Fruit fly (Drosophila melanogaster): ENCODE results near the gene CG31815.

Gene CG31815

dm6 chr2L:16597798-16598737 lies 7.6 kb upstream of the CG31815 start (continued):
- TF ChIP-seq mld (GFP tag; IDR thresholded peaks at IDR 0.05; ENCODE audit: partially characterized antibody) = no peak
- no peak for TF ChIP-seq sug (tag; optimal IDR thresholded peaks at IDR 0.05)
- peak; percentile 96 for TF ChIP-seq Drgx (GFP tag; IDR thresholded peaks at IDR 0.05)
- TF ChIP-seq CG31365 (tag; optimal IDR thresholded peaks at IDR 0.05) = no peak
- TF ChIP-seq CG14014 (GFP tag; IDR thresholded peaks at IDR 0.05) = peak; percentile 40; the same call in 1 of the 2 replicates
- no peak for TF ChIP-seq HLH4C (GFP tag; IDR thresholded peaks at IDR 0.05; ENCODE audit: partially characterized antibody)
- TF ChIP-seq CG10959 (GFP tag; IDR thresholded peaks at IDR 0.05) = peak; percentile 16; the same call in 1 of the 2 replicates
- no peak for TF ChIP-seq Fer3 (tag; optimal IDR thresholded peaks at IDR 0.05)
- TF ChIP-seq grau (tag; optimal IDR thresholded peaks at IDR 0.05) = peak; percentile 63
- TF ChIP-seq lmd (GFP tag; IDR thresholded peaks at IDR 0.05) = peak; percentile 52; the same call in 1 of the 2 replicates
- peak; percentile 72 for TF ChIP-seq vvl (GFP tag; IDR thresholded peaks at IDR 0.05)
- peak; percentile 66 for TF ChIP-seq CG17829 (tag; optimal IDR thresholded peaks at IDR 0.05)
- peak; percentile 17 for TF ChIP-seq CG3163 (GFP tag; optimal IDR thresholded peaks at IDR 0.05)
- TF ChIP-seq Opbp (GFP tag; IDR thresholded peaks at IDR 0.05; ENCODE audit: partially characterized antibody) = no peak
- no peak for TF ChIP-seq Fer1 (GFP tag; optimal IDR thresholded peaks at IDR 0.05)
- peak; percentile 51 for TF ChIP-seq fd96Cb (tag; optimal IDR thresholded peaks at IDR 0.05)
- peak; percentile 62 for TF ChIP-seq CG5245 (GFP tag; optimal IDR thresholded peaks at IDR 0.05)
- peak; percentile 54 for TF ChIP-seq CG17385 (GFP tag; optimal IDR thresholded peaks at IDR 0.05)
- TF ChIP-seq Atf-2 (GFP tag; optimal IDR thresholded peaks at IDR 0.05) = peak; percentile 29
- TF ChIP-seq CG14710 (tag; optimal IDR thresholded peaks at IDR 0.05) = peak; percentile 52
- no peak for TF ChIP-seq CG12769 (tag; optimal IDR thresholded peaks at IDR 0.05)
- TF ChIP-seq CG12236 (GFP tag; optimal IDR thresholded peaks at IDR 0.05) = peak; percentile 62
- peak; percentile 28 for TF ChIP-seq CG18476 (GFP tag; optimal IDR thresholded peaks at IDR 0.05)
- peak; percentile 40; the same call in 2 of the 3 replicates for TF ChIP-seq croc (GFP tag; conservative IDR thresholded peaks at IDR 0.05)
- no peak for TF ChIP-seq mirr (GFP tag; optimal IDR thresholded peaks at IDR 0.05)
- TF ChIP-seq CG6175 (GFP tag; IDR thresholded peaks at IDR 0.05) = no peak
- no peak for TF ChIP-seq ab (GFP tag; optimal IDR thresholded peaks at IDR 0.05)
- no peak for TF ChIP-seq slou (GFP tag; optimal IDR thresholded peaks at IDR 0.05)
- TF ChIP-seq E2f2 (GFP tag; IDR thresholded peaks at IDR 0.05) = peak; percentile 39; the same call in 1 of the 2 replicates
- peak; percentile 53 for TF ChIP-seq CG8089 (GFP tag; optimal IDR thresholded peaks at IDR 0.05)
- peak; percentile 75 for TF ChIP-seq CG1529 (GFP tag; optimal IDR thresholded peaks at IDR 0.05)
- peak; percentile 54 for TF ChIP-seq CG15269 (tag; optimal IDR thresholded peaks at IDR 0.05)
- TF ChIP-seq CG4854 (GFP tag; optimal IDR thresholded peaks at IDR 0.05) = peak; percentile 3
- TF ChIP-seq stwl (tag; optimal IDR thresholded peaks at IDR 0.05) = peak; percentile 64
- no peak for TF ChIP-seq CG13296 (GFP tag; optimal IDR thresholded peaks at IDR 0.05)
- TF ChIP-seq dati (GFP tag; IDR thresholded peaks at IDR 0.05) = no peak
- TF ChIP-seq CG2712 (tag; optimal IDR thresholded peaks at IDR 0.05) = peak; percentile 80
- peak; percentile 64 for TF ChIP-seq CG8924 (tag; optimal IDR thresholded peaks at IDR 0.05)
- TF ChIP-seq Lhr (GFP tag; optimal IDR thresholded peaks at IDR 0.05) = peak; percentile 40
- peak; percentile 34 for TF ChIP-seq CG17568 (GFP tag; optimal IDR thresholded peaks at IDR 0.05)
- no peak for TF ChIP-seq kni (GFP tag; optimal IDR thresholded peaks at IDR 0.05)
- TF ChIP-seq dimm (GFP tag; IDR thresholded peaks at IDR 0.05) = 0 out of 2 replicates have a peak, but pooled peaks have one; percentile 45
- no peak for TF ChIP-seq schlank (tag; optimal IDR thresholded peaks at IDR 0.05)
- TF ChIP-seq ci (GFP tag; IDR thresholded peaks at IDR 0.05) = peak; percentile 86
- peak; percentile 63 for TF ChIP-seq ewg (GFP tag; optimal IDR thresholded peaks at IDR 0.05)
- peak; percentile 22 for TF ChIP-seq CG33213 (GFP tag; optimal IDR thresholded peaks at IDR 0.05)
- no peak for TF ChIP-seq CG34422 (GFP tag; IDR thresholded peaks at IDR 0.05)
- TF ChIP-seq CG4707 (GFP tag; optimal IDR thresholded peaks at IDR 0.05) = peak; percentile 61
